Worm (Caenorhabditis elegans): ENCODE measurements around the gene wdr-54.
A peak's percentile ranks its signal among the peaks of the same experiment; 100 is the strongest.

The wdr-54 gene

ce11 chrX:785368-785767, 43.3 kb upstream of the wdr-54 start:
- no peak for TF ChIP-seq hlh-1 (tag; optimal IDR thresholded peaks at IDR 0.05)
- TF ChIP-seq bed-3 (GFP tag; optimal IDR thresholded peaks at IDR 0.05), result no peak
- no peak for TF ChIP-seq tbx-8 (GFP tag; optimal IDR thresholded peaks at IDR 0.05)
- TF ChIP-seq elt-3 (tag; optimal IDR thresholded peaks at IDR 0.05), result no peak
- TF ChIP-seq flh-1 (GFP tag; optimal IDR thresholded peaks at IDR 0.05), result no peak
- TF ChIP-seq mab-5 (tag; optimal IDR thresholded peaks at IDR 0.05), result no peak
- TF ChIP-seq ham-2 (GFP tag; optimal IDR thresholded peaks at IDR 0.05), result no peak
- TF ChIP-seq unc-62 (GFP tag; optimal IDR thresholded peaks at IDR 0.05), result no peak
- no peak for TF ChIP-seq cnd-1 (tag; optimal IDR thresholded peaks at IDR 0.05)
- no peak for TF ChIP-seq nhr-76 (tag; optimal IDR thresholded peaks at IDR 0.05)
- no peak for TF ChIP-seq lin-32 (GFP tag; optimal IDR thresholded peaks at IDR 0.05)
- TF ChIP-seq nhr-12 (tag; optimal IDR thresholded peaks at IDR 0.05), result no peak
- TF ChIP-seq ces-1 (GFP tag; optimal IDR thresholded peaks at IDR 0.05), result no peak
- no peak for TF ChIP-seq blmp-1 (tag; optimal IDR thresholded peaks at IDR 0.05)

- TF ChIP-seq elt-3 (tag; optimal IDR thresholded peaks at IDR 0.05) (no peak), lsy-2 (tag; optimal IDR thresholded peaks at IDR 0.05) (no peak), nhr-237 (tag; optimal IDR thresholded peaks at IDR 0.05) (no peak), lin-13 (tag; optimal IDR thresholded peaks at IDR 0.05) (no peak), ham-2 (GFP tag; optimal IDR thresholded peaks at IDR 0.05) (peak; percentile 43), lin-32 (GFP tag; optimal IDR thresholded peaks at IDR 0.05) (no peak), ces-1 (GFP tag; optimal IDR thresholded peaks at IDR 0.05) (peak; percentile 57), mls-2 (tag; optimal IDR thresholded peaks at IDR 0.05) (no peak), mep-1 (tag; optimal IDR thresholded peaks at IDR 0.05) (peak; percentile 55), nhr-12 (tag; optimal IDR thresholded peaks at IDR 0.05) (no peak), flh-1 (GFP tag; optimal IDR thresholded peaks at IDR 0.05) (no peak), snpc-4 (tag; optimal IDR thresholded peaks at IDR 0.05) (no peak), drap-1 (GFP tag; optimal IDR thresholded peaks at IDR 0.05) (no peak), pha-4 (tag; optimal IDR thresholded peaks at IDR 0.05) (no peak), tbx-8 (GFP tag; optimal IDR thresholded peaks at IDR 0.05) (no peak), zip-8 (tag; optimal IDR thresholded peaks at IDR 0.05) (no peak), mab-5 (tag; optimal IDR thresholded peaks at IDR 0.05) (no peak), unc-62 (GFP tag; optimal IDR thresholded peaks at IDR 0.05) (no peak), ceh-39 (tag; optimal IDR thresholded peaks at IDR 0.05) (peak; percentile 91), nhr-28 (tag; optimal IDR thresholded peaks at IDR 0.05) (no peak), bed-3 (GFP tag; optimal IDR thresholded peaks at IDR 0.05) (no peak), nhr-76 (tag; optimal IDR thresholded peaks at IDR 0.05) (no peak), ceh-43 (GFP tag; optimal IDR thresholded peaks at IDR 0.05) (no peak), M03D4.4 (tag; optimal IDR thresholded peaks at IDR 0.05) (no peak), blmp-1 (tag; optimal IDR thresholded peaks at IDR 0.05) (no peak)
Measured at ce11 chrX:787992-788391, 40.7 kb upstream of the wdr-54 start, which contains the start of gene attf-5. Gene attf-5, plus strand, starts transcription at chrX:788353.

- TF ChIP-seq tbx-8 (GFP tag; optimal IDR thresholded peaks at IDR 0.05) (no peak), nhr-12 (tag; optimal IDR thresholded peaks at IDR 0.05) (no peak), sem-2 (GFP tag; optimal IDR thresholded peaks at IDR 0.05) (no peak), pha-4 (tag; optimal IDR thresholded peaks at IDR 0.05) (no peak), sptf-1 (tag; optimal IDR thresholded peaks at IDR 0.05) (no peak), blmp-1 (tag; optimal IDR thresholded peaks at IDR 0.05) (no peak), unc-62 (GFP tag; optimal IDR thresholded peaks at IDR 0.05) (no peak), nhr-2 (tag; optimal IDR thresholded peaks at IDR 0.05) (no peak), hlh-1 (tag; optimal IDR thresholded peaks at IDR 0.05) (no peak), lin-13 (tag; optimal IDR thresholded peaks at IDR 0.05) (no peak), ceh-43 (GFP tag; optimal IDR thresholded peaks at IDR 0.05) (no peak), bed-3 (GFP tag; optimal IDR thresholded peaks at IDR 0.05) (no peak), ceh-83 (GFP tag; optimal IDR thresholded peaks at IDR 0.05) (no peak), ztf-11 (tag; optimal IDR thresholded peaks at IDR 0.05) (no peak)
Measured at ce11 chrX:789848-790247, 38.9 kb upstream of the wdr-54 start.

- TF ChIP-seq ztf-11 (tag; optimal IDR thresholded peaks at IDR 0.05) (no peak), nhr-76 (tag; optimal IDR thresholded peaks at IDR 0.05) (no peak), ces-1 (GFP tag; optimal IDR thresholded peaks at IDR 0.05) (no peak), unc-62 (GFP tag; optimal IDR thresholded peaks at IDR 0.05) (no peak), ceh-39 (tag; optimal IDR thresholded peaks at IDR 0.05) (no peak), sem-2 (GFP tag; optimal IDR thresholded peaks at IDR 0.05) (no peak), blmp-1 (tag; optimal IDR thresholded peaks at IDR 0.05) (no peak), mab-5 (tag; optimal IDR thresholded peaks at IDR 0.05) (no peak), cnd-1 (tag; optimal IDR thresholded peaks at IDR 0.05) (no peak)
Measured at ce11 chrX:790593-790992, 38.1 kb upstream of the wdr-54 start.

- TF ChIP-seq unc-62 (GFP tag; optimal IDR thresholded peaks at IDR 0.05) (no peak), elt-1 (tag; optimal IDR thresholded peaks at IDR 0.05; ENCODE audit: borderline replicate concordance, insufficient read depth) (no peak), mep-1 (tag; optimal IDR thresholded peaks at IDR 0.05) (no peak), lin-13 (tag; optimal IDR thresholded peaks at IDR 0.05) (no peak), nhr-28 (tag; optimal IDR thresholded peaks at IDR 0.05) (no peak), lin-32 (GFP tag; optimal IDR thresholded peaks at IDR 0.05) (no peak), zip-8 (tag; optimal IDR thresholded peaks at IDR 0.05) (no peak), sptf-1 (tag; optimal IDR thresholded peaks at IDR 0.05) (no peak)
Measured at ce11 chrX:802478-802877, 26.2 kb upstream of the wdr-54 start, which contains the start of gene gtr-1. Gene gtr-1, plus strand, starts transcription at chrX:802778.

Measured in whole organism, mixed stage, embryonic.